Worm (Caenorhabditis elegans): ENCODE results near the gene gcy-13.

DNA sequence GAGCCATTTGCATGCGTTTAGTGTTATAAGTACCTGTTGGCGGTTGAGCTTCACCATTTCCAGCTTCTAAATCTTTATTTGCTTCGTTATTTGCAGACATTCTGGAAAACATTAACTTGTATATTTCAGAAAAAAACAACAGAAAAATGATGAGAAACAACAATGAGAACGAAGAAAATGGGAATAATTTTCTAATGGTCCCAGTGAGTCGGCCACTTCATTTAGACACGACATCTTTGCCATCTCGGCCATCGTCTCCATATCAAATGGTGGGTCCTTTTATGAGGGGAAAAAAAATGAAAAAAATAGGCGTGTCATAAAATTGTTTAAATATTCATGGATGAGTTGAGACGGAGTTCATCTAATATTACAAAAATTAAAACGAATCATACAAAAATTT, 23.5 kb downstream of the gcy-13 start, which contains the start of gene snb-2:
- TF ChIP-seq vab-7 (GFP tag; IDR thresholded peaks at IDR 0.05) (no peak), mxl-3 (GFP tag; optimal IDR thresholded peaks at IDR 0.05) (no peak), egl-27 (tag; optimal IDR thresholded peaks at IDR 0.05) (no peak), cey-2 (tag; optimal IDR thresholded peaks at IDR 0.05; ENCODE audit: borderline replicate concordance, insufficient read depth) (no peak), jun-1 (tag; optimal IDR thresholded peaks at IDR 0.05) (no peak), F49E8.2 (tag; optimal IDR thresholded peaks at IDR 0.05; ENCODE audit: borderline replicate concordance) (no peak)

All from whole organism, L4 larva.